Worm (Caenorhabditis elegans) whole organism, L1 larva: ENCODE measurements around the gene Y113G7B.27.

Experiments used
- F16B12.6 ChIP-seq: fragments of 150-350 bp; optimal IDR thresholded peaks from 2 replicates; lab custom pipeline; 2014; ENCODE audit warnings: missing biosample characterization, missing genetic modification characterization
- ama-1 ChIP-seq: fragments of 150-350 bp; optimal IDR thresholded peaks from 2 replicates; lab custom pipeline; 2014
- fkh-10 ChIP-seq: sonication (generic microtip); optimal IDR thresholded peaks from 2 replicates; lab custom pipeline; 2017; ENCODE audit warnings: missing biosample characterization, missing genetic modification reagents, missing genetic modification characterization
- grh-1 ChIP-seq: fragments of 200-800 bp; sonication (Bioruptor generic); IDR thresholded peaks from 2 replicates; pipeline ENCODE4 v1.3.6; 2022; ENCODE audit warnings: missing genetic modification reagents, missing genetic modification characterization, missing compliant biosample characterization
- hlh-4 ChIP-seq: sonication (generic microtip); optimal IDR thresholded peaks from 2 replicates; lab custom pipeline; 2016; ENCODE audit warnings: mild to moderate bottlenecking, missing genetic modification characterization, missing compliant biosample characterization
- hpl-2 ChIP-seq: fragments of 150-350 bp; optimal IDR thresholded peaks from 2 replicates; lab custom pipeline; 2014; ENCODE audit warnings: missing biosample characterization, missing genetic modification reagents, missing genetic modification characterization
- isw-1 ChIP-seq: fragments of 200-800 bp; sonication (Bioruptor generic); IDR thresholded peaks from 2 replicates; pipeline ENCODE4 v1.3.6; 2022; ENCODE audit warnings: missing genetic modification characterization, missing compliant biosample characterization
- lin-13 ChIP-seq: fragments of 150-350 bp; optimal IDR thresholded peaks from 2 replicates; lab custom pipeline; 2014; ENCODE audit warnings: missing biosample characterization, missing genetic modification reagents, missing genetic modification characterization
- lin-14 ChIP-seq: fragments of 200-800 bp; sonication (Bioruptor generic); optimal IDR thresholded peaks from 2 replicates; lab custom pipeline; 2018; ENCODE audit warnings: mild to moderate bottlenecking, missing genetic modification characterization, moderate library complexity, missing compliant biosample characterization
- mef-2 ChIP-seq: fragments of 150-350 bp; optimal IDR thresholded peaks from 2 replicates; lab custom pipeline; 2014; ENCODE audit warnings: missing biosample characterization, missing genetic modification characterization
- pag-3 ChIP-seq: sonication (generic microtip); optimal IDR thresholded peaks from 2 replicates; lab custom pipeline; 2017; ENCODE audit warnings: missing genetic modification characterization, mild to moderate bottlenecking, missing compliant biosample characterization, antibody characterized with exemption, borderline replicate concordance; ENCODE audit not compliant: insufficient read depth
- xbp-1 ChIP-seq: sonication (generic microtip); optimal IDR thresholded peaks from 2 replicates; lab custom pipeline; 2016; ENCODE audit warnings: missing genetic modification characterization, missing compliant biosample characterization

ce11 chrV:20165808-20166207 lies 26.8 kb upstream of the Y113G7B.27 start:
- TF ChIP-seq mef-2 (tag; lab: Kevin White, UChicago) (no peak), hpl-2 (GFP tag; lab: Kevin White, UChicago) (no peak), pag-3 (tag; lab: Kevin White, UChicago) (no peak), grh-1 (GFP tag; lab: Robert Waterston, UW) (no peak), lin-14 (GFP tag; lab: Kevin White, UChicago) (no peak), F16B12.6 (no peak), fkh-10 (GFP tag; lab: Kevin White, UChicago) (no peak), ama-1 (lab: Kevin White, UChicago) (no peak), hlh-4 (tag; lab: Kevin White, UChicago) (no peak), xbp-1 (no peak), lin-13 (GFP tag; lab: Kevin White, UChicago) (no peak), isw-1 (GFP tag; lab: Robert Waterston, UW) (no peak)
